Worm (Caenorhabditis elegans) whole organism, L4 larva: Measurements from ENCODE around the gene T25E4.2.
A peak's percentile ranks its signal among the peaks of the same experiment; 100 is the strongest.

Source experiments
- R02D3.7 ChIP-seq: fragments of 150-350 bp; sonication (generic microtip); optimal IDR thresholded peaks from 3 replicates; lab custom pipeline; 2014; ENCODE audit warnings: missing biosample characterization, missing genetic modification characterization
- ceh-28 ChIP-seq: fragments of 150-350 bp; optimal IDR thresholded peaks from 2 replicates; lab custom pipeline; 2014; ENCODE audit warnings: missing biosample characterization, missing genetic modification reagents, missing genetic modification characterization
- daf-19 ChIP-seq: fragments of 200-800 bp; sonication (Bioruptor generic); conservative IDR thresholded peaks from 2 replicates; pipeline ENCODE4 v1.3.6; 2022; ENCODE audit warnings: missing genetic modification characterization, missing compliant biosample characterization
- dpl-1 ChIP-seq: fragments of 150-350 bp; optimal IDR thresholded peaks from 2 replicates; lab custom pipeline; 2014; ENCODE audit warnings: missing biosample characterization, missing genetic modification reagents, missing genetic modification characterization
- fkh-10 ChIP-seq: fragments of 150-350 bp; optimal IDR thresholded peaks from 2 replicates; lab custom pipeline; 2014; ENCODE audit warnings: missing biosample characterization, missing genetic modification reagents, missing genetic modification characterization
- fos-1 ChIP-seq: fragments of 150-350 bp; optimal IDR thresholded peaks from 2 replicates; lab custom pipeline; 2014; ENCODE audit warnings: missing biosample characterization, missing genetic modification characterization
- nhr-11 ChIP-seq: fragments of 150-350 bp; optimal IDR thresholded peaks from 2 replicates; lab custom pipeline; 2014; ENCODE audit warnings: missing biosample characterization, missing genetic modification characterization
- zag-1 ChIP-seq: fragments of 150-350 bp; optimal IDR thresholded peaks from 2 replicates; lab custom pipeline; 2014; ENCODE audit warnings: missing biosample characterization, missing genetic modification characterization

DNA sequence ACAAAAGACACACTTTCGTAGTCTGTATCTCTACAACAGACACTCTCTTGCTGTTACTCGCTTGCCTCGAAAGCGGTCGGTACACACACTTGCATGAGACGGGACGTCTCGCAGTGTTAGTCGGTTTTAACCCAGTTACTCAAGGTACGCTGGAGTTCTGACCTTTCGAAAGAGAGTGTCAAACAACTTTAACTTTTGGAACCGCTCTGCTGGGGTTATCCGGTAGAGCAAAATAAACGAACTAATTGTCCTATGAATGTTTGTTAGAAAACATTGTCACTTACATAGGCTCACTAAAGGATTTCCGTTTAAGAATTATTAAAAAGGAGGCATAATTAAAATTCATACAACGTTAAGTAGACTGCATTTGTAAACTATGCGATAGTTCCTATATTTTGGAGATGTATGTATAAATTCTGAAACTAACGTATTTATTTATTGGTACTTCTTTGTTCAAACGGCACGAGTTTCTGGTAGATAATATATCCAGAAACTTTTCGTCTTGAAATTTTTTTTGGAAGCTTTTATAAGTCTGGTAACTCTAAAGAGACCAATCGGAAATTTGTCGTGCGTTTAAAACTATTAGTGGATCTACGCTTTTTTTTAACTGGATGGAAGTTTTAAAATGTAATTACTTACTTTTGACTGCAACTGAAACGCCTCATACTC is 38.6 kb downstream of the T25E4.2 start:
- TF ChIP-seq daf-19 (GFP tag; lab: Robert Waterston, UW) (peak; percentile 95), dpl-1 (GFP tag; lab: Kevin White, UChicago) (peak; percentile 85), R02D3.7 (peak; percentile 44), fos-1 (tag; lab: Kevin White, UChicago) (peak; percentile 77), nhr-11 (peak; percentile 98), zag-1 (peak; percentile 95), fkh-10 (GFP tag; lab: Kevin White, UChicago) (peak; percentile 98), ceh-28 (tag; lab: Kevin White, UChicago) (peak; percentile 33)
